Fruit fly (Drosophila melanogaster): ENCODE data around the gene Nepl17.

Nepl17 gene

dm6 chr3R:28903392-28903791 is 30.7 kb downstream of the Nepl17 start (continued):
- TF ChIP-seq CG15696 (tag; optimal IDR thresholded peaks at IDR 0.05) (no peak), crol (GFP tag; IDR thresholded peaks at IDR 0.05) (peak; percentile 77), hbn (GFP tag; IDR thresholded peaks at IDR 0.05; ENCODE audit: partially characterized antibody) (0 out of 2 replicates have a peak, but pooled peaks have one; percentile 22), chm (GFP tag; IDR thresholded peaks at IDR 0.05) (0 out of 2 replicates have a peak, but pooled peaks have one; percentile 25), CG42726 (GFP tag; IDR thresholded peaks at IDR 0.05; ENCODE audit: partially characterized antibody) (0 out of 2 replicates have a peak, but pooled peaks have one; percentile 7), GATAe (GFP tag; conservative IDR thresholded peaks at IDR 0.05) (no peak), Ets97D (GFP tag; optimal IDR thresholded peaks at IDR 0.05) (peak; percentile 12), sd (tag; optimal IDR thresholded peaks at IDR 0.05) (peak; percentile 15)

dm6 chr3R:28904174-28904573 is 31.5 kb downstream of the Nepl17 start:
- TF ChIP-seq caup (GFP tag; optimal IDR thresholded peaks at IDR 0.05; ENCODE audit: severe bottlenecking) (no peak), Sry-β (GFP tag; optimal IDR thresholded peaks at IDR 0.05) (no peak), Abd-B (GFP tag; optimal IDR thresholded peaks at IDR 0.05) (no peak), gce (GFP tag; IDR thresholded peaks at IDR 0.05) (no peak), CG32532 (GFP tag; IDR thresholded peaks at IDR 0.05) (peak; percentile 29; the same call in 1 of the 2 replicates), CG9876 (GFP tag; optimal IDR thresholded peaks at IDR 0.05) (no peak), CG10959 (GFP tag; IDR thresholded peaks at IDR 0.05) (no peak), Gsc (GFP tag; IDR thresholded peaks at IDR 0.05) (no peak), HmgZ (tag; optimal IDR thresholded peaks at IDR 0.05) (no peak), CG2116 (GFP tag; optimal IDR thresholded peaks at IDR 0.05) (no peak), CG10565 (GFP tag; optimal IDR thresholded peaks at IDR 0.05) (no peak), CG10209 (GFP tag; optimal IDR thresholded peaks at IDR 0.05) (peak; percentile 4), CG10979 (tag; optimal IDR thresholded peaks at IDR 0.05) (peak; percentile 65), eve (GFP tag; optimal IDR thresholded peaks at IDR 0.05) (no peak), CG15011 (GFP tag; optimal IDR thresholded peaks at IDR 0.05) (no peak), CG17186 (GFP tag; optimal IDR thresholded peaks at IDR 0.05) (no peak), CG15073 (GFP tag; optimal IDR thresholded peaks at IDR 0.05) (no peak), zen (tag; optimal IDR thresholded peaks at IDR 0.05) (no peak), CG15696 (tag; optimal IDR thresholded peaks at IDR 0.05) (no peak), CG32772 (GFP tag; IDR thresholded peaks at IDR 0.05) (no peak; the same call in 1 of the 2 replicates), bsh (GFP tag; optimal IDR thresholded peaks at IDR 0.05) (peak; percentile 1 to 73), CG6689 (GFP tag; IDR thresholded peaks at IDR 0.05) (peak; percentile 60), CG17385 (GFP tag; optimal IDR thresholded peaks at IDR 0.05) (peak; percentile 48), D (optimal IDR thresholded peaks at IDR 0.05) (no peak), D (GFP tag; optimal IDR thresholded peaks at IDR 0.05) (peak; percentile 10), gcm2 (GFP tag; optimal IDR thresholded peaks at IDR 0.05) (no peak), Side (GFP tag; optimal IDR thresholded peaks at IDR 0.05) (no peak), E2f1 (GFP tag; IDR thresholded peaks at IDR 0.05) (peak; percentile 11; the same call in 1 of the 2 replicates), eyg (GFP tag; optimal IDR thresholded peaks at IDR 0.05) (no peak), H15 (GFP tag; IDR thresholded peaks at IDR 0.05) (peak; percentile 65; the same call in 2 of the 3 replicates), D19B (GFP tag; optimal IDR thresholded peaks at IDR 0.05) (no peak), Nf-YB (GFP tag; optimal IDR thresholded peaks at IDR 0.05) (no peak), CG17568 (GFP tag; optimal IDR thresholded peaks at IDR 0.05) (no peak), CG4328 (GFP tag; optimal IDR thresholded peaks at IDR 0.05) (no peak), CG34422 (GFP tag; IDR thresholded peaks at IDR 0.05) (0 out of 3 replicates have a peak, but pooled peaks have one; percentile 42), ham (GFP tag; IDR thresholded peaks at IDR 0.05) (no peak), ind (GFP tag; optimal IDR thresholded peaks at IDR 0.05) (peak; percentile 32), Optix (GFP tag; IDR thresholded peaks at IDR 0.05) (no peak), Awh (GFP tag; IDR thresholded peaks at IDR 0.05) (peak; percentile 64; the same call in 1 of the 2 replicates), ato (GFP tag; IDR thresholded peaks at IDR 0.05; ENCODE audit: partially characterized antibody) (no peak), aop (GFP tag; IDR thresholded peaks at IDR 0.05) (no peak), wdn (GFP tag; IDR thresholded peaks at IDR 0.05) (no peak)
